Worm (Caenorhabditis elegans) whole organism, L3 larva: ENCODE results near the gene C16D9.5.

ENCODE experiments used
- R02D3.7 ChIP-seq: fragments of 150-350 bp; optimal IDR thresholded peaks from 2 replicates; lab custom pipeline; 2014; ENCODE audit warnings: missing biosample characterization, missing genetic modification characterization
- eor-1 ChIP-seq, 2 experiments: fragments of 150-350 bp; optimal IDR thresholded peaks; 2 replicates each; lab custom pipeline; 2014 to 2018; ENCODE audit warnings: missing biosample characterization in 2 of 2, missing genetic modification characterization in 2 of 2
- nfya-1 ChIP-seq: sonication (generic microtip); optimal IDR thresholded peaks from 2 replicates; lab custom pipeline; 2017; ENCODE audit warnings: missing genetic modification characterization, mild to moderate bottlenecking, missing compliant biosample characterization, antibody characterized with exemption, moderate library complexity; ENCODE audit not compliant: insufficient read depth
- nhr-23 ChIP-seq: fragments of 150-350 bp; optimal IDR thresholded peaks from 2 replicates; lab custom pipeline; 2014; ENCODE audit warnings: missing biosample characterization, missing genetic modification reagents, missing genetic modification characterization
- nhr-237 ChIP-seq: fragments of 150-350 bp; optimal IDR thresholded peaks from 2 replicates; lab custom pipeline; 2014; ENCODE audit warnings: missing biosample characterization, missing genetic modification characterization
- nhr-28 ChIP-seq: fragments of 150-350 bp; optimal IDR thresholded peaks from 2 replicates; lab custom pipeline; 2014; ENCODE audit warnings: missing biosample characterization, missing genetic modification characterization
- snpc-4 ChIP-seq: fragments of 150-350 bp; optimal IDR thresholded peaks from 2 replicates; lab custom pipeline; 2014; ENCODE audit warnings: missing biosample characterization, missing genetic modification characterization
- unc-62 ChIP-seq: fragments of 150-350 bp; sonication (generic microtip); optimal IDR thresholded peaks from 4 replicates; lab custom pipeline; 2014; ENCODE audit warnings: missing biosample characterization, missing genetic modification reagents, missing genetic modification characterization
- ztf-4 ChIP-seq: fragments of 150-350 bp; optimal IDR thresholded peaks from 2 replicates; lab custom pipeline; 2014; ENCODE audit warnings: missing biosample characterization, missing genetic modification characterization

DNA sequence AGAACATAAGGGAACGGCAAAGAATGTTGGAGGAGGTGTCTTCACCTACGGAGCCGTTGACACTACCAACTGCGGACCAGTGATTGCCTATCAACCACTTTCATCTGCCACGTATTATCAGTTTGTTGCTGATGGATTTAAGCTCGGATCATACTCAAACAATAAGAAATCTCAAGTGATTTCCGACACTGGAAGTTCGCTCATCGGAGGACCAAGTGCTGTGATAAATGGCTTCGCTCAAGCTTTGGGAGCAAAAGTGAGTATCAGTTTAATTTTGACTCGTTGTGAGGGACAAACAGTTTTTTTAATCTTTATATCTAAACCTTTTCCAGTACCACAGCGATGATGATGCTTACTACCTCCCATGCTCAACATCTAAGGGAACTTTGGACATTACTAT lies 26.0 kb upstream of the C16D9.5 start:
- no peak for TF ChIP-seq snpc-4 (tag; lab: Kevin White, UChicago)
- no peak for TF ChIP-seq nhr-237
- TF ChIP-seq unc-62 (GFP tag; lab: Kevin White, UChicago) = no peak
- TF ChIP-seq R02D3.7 (tag; lab: Kevin White, UChicago) = no peak
- TF ChIP-seq nhr-23 (tag; lab: Kevin White, UChicago) = no peak
- no peak for TF ChIP-seq nfya-1 (tag; lab: Kevin White, UChicago)
- no peak for TF ChIP-seq eor-1 (tag; optimal IDR thresholded peaks at IDR 0.05; lab: Kevin White, UChicago)
- TF ChIP-seq nhr-28 (tag; lab: Kevin White, UChicago) = no peak
- no peak for TF ChIP-seq ztf-4
